Worm (Caenorhabditis elegans) whole organism, L1 larva: ENCODE measurements around the gene C35B1.2.

ENCODE experiments used
- lin-13 ChIP-seq: fragments of 150-350 bp; optimal IDR thresholded peaks from 2 replicates; lab custom pipeline; 2014; ENCODE audit warnings: missing biosample characterization, missing genetic modification reagents, missing genetic modification characterization
- lin-15B ChIP-seq: fragments of 150-350 bp; sonication (generic microtip); optimal IDR thresholded peaks from 3 replicates; lab custom pipeline; 2014; ENCODE audit warnings: missing biosample characterization, missing genetic modification characterization

DNA sequence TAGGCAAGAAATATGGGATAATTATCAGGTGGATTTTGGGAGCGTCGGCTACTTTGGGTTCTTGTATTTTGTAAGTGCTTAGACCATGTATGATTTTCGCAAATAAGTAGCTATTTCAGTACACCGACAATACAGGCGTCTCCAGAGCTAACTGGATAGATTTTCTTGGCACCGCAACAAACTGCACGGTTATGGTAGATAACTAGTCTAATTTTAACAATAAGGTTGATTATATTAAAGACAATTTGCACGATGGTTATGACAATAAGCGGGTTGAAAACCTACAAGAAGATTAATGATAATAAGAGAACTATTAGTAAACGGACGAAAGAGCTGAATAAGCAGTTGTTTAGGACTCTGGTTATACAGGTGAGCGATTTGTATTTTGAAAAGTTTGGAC is 18.7 kb upstream of the C35B1.2 start:
- TF ChIP-seq lin-13 (GFP tag; lab: Kevin White, UChicago) (no peak), lin-15B (no peak)
